Fruit fly (Drosophila melanogaster): ENCODE results near the gene CG4364.

DNA sequence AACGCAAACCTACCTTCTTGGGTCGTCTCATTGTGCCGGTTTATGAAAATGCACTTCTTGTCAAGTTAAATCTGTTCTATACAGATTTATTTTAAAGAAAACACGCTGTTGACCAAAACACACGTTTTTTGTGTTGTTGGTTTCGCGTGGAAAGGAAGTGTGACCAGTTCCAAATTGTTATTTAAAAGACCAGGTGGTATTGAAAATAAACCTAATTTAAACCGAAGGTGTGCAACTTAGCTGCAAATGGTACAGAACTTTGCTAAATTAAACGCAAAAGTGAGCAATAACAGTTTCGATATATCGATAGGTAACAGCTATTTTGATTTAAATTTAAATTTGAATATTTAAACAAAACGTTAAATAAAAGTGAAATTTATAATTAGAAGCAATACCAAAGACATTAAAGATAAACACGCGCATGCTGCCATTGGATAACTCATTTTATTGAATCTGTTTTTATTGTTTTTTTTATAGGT is at the start of gene CG4364:
- TF ChIP-seq CG8478 (optimal IDR thresholded peaks at IDR 0.05) (no peak), pan (optimal IDR thresholded peaks at IDR 0.05) (no peak), usp (GFP tag; optimal IDR thresholded peaks at IDR 0.05) (no peak)

All from whole organism.